Worm (Caenorhabditis elegans) whole organism, L4 larva: ENCODE data around the gene srt-69.
A peak's percentile ranks its signal among the peaks of the same experiment; 100 is the strongest.

Source experiments
- D1046.2 ChIP-seq: fragments of 200-800 bp; sonication (Bioruptor generic); IDR thresholded peaks from 2 replicates; pipeline ENCODE4 v1.3.6; 2022; ENCODE audit warnings: missing genetic modification characterization, missing compliant biosample characterization
- Y5F2A.4 ChIP-seq: fragments of 200-800 bp; sonication (Bioruptor generic); optimal IDR thresholded peaks from 2 replicates; lab custom pipeline; 2018; ENCODE audit warnings: mild to moderate bottlenecking, missing genetic modification characterization, missing compliant biosample characterization
- ZK337.2 ChIP-seq: fragments of 200-800 bp; sonication (Bioruptor generic); IDR thresholded peaks from 2 replicates; pipeline ENCODE4 v1.3.6; 2022; ENCODE audit warnings: missing genetic modification reagents, missing genetic modification characterization, missing compliant biosample characterization
- aha-1 ChIP-seq: fragments of 150-350 bp; peaks from one replicate; lab custom pipeline; 2014; ENCODE audit warnings: missing biosample characterization, missing genetic modification characterization
- aly-2 ChIP-seq: sonication (generic microtip); optimal IDR thresholded peaks from 2 replicates; lab custom pipeline; 2018; ENCODE audit warnings: missing biosample characterization, missing genetic modification characterization
- daf-16 ChIP-seq, 3 experiments: sonication (generic microtip); optimal IDR thresholded peaks; 2 replicates each; lab custom pipeline; 2016 to 2017; ENCODE audit warnings: missing genetic modification characterization in 3 of 3, missing genetic modification reagents in 3 of 3, mild to moderate bottlenecking in 2 of 3, missing compliant biosample characterization in 2 of 3, missing biosample characterization in 1 of 3, moderate library complexity in 1 of 3
- dmd-6 ChIP-seq: fragments of 200-800 bp; sonication (Bioruptor generic); IDR thresholded peaks from 2 replicates; pipeline ENCODE4 v1.3.6; 2022; ENCODE audit warnings: missing genetic modification reagents, missing genetic modification characterization, missing compliant biosample characterization
- dmd-8 ChIP-seq: fragments of 200-800 bp; sonication (Bioruptor generic); IDR thresholded peaks from 2 replicates; pipeline ENCODE4 v1.3.6; 2022; ENCODE audit warnings: missing genetic modification characterization, missing compliant biosample characterization
- dmd-9 ChIP-seq: fragments of 200-800 bp; sonication (Bioruptor generic); IDR thresholded peaks from 2 replicates; pipeline ENCODE4 v1.3.6; 2022; ENCODE audit warnings: missing genetic modification reagents, missing genetic modification characterization, missing compliant biosample characterization
- dve-1 ChIP-seq: sonication (generic microtip); optimal IDR thresholded peaks from 2 replicates; lab custom pipeline; 2017; ENCODE audit warnings: antibody characterized with exemption, mild to moderate bottlenecking, missing genetic modification characterization, missing compliant biosample characterization; ENCODE audit not compliant: insufficient read depth
- egl-43 ChIP-seq: fragments of 200-800 bp; sonication (Bioruptor generic); IDR thresholded peaks from 2 replicates; pipeline ENCODE4 v1.3.6; 2022; ENCODE audit warnings: missing genetic modification reagents, missing genetic modification characterization, missing compliant biosample characterization
- hlh-11 ChIP-seq: fragments of 200-800 bp; sonication (Bioruptor generic); optimal IDR thresholded peaks from 2 replicates; lab custom pipeline; 2018; ENCODE audit warnings: mild to moderate bottlenecking, missing genetic modification characterization, missing compliant biosample characterization
- hlh-30 ChIP-seq: sonication (generic microtip); optimal IDR thresholded peaks from 2 replicates; lab custom pipeline; 2017; ENCODE audit warnings: antibody characterized with exemption, mild to moderate bottlenecking, missing genetic modification characterization, missing compliant biosample characterization; ENCODE audit not compliant: insufficient read depth
- hmg-1.1 ChIP-seq: fragments of 200-800 bp; sonication (Bioruptor generic); IDR thresholded peaks from 2 replicates; pipeline ENCODE4 v1.3.6; 2022; ENCODE audit warnings: missing genetic modification reagents, missing genetic modification characterization, missing compliant biosample characterization
- lim-7 ChIP-seq: fragments of 200-800 bp; sonication (Bioruptor generic); IDR thresholded peaks from 2 replicates; pipeline ENCODE4 v1.3.6; 2022; ENCODE audit warnings: missing genetic modification characterization, missing compliant biosample characterization
- lin-38 ChIP-seq: fragments of 200-800 bp; sonication (Bioruptor generic); IDR thresholded peaks from 2 replicates; pipeline ENCODE4 v1.3.6; 2022; ENCODE audit warnings: missing genetic modification reagents, missing genetic modification characterization, missing compliant biosample characterization
- lsy-2 ChIP-seq, 2 experiments: fragments of 150-350 bp in 1 of 2; sonication (generic microtip) in 1 of 2; optimal IDR thresholded peaks; 2 replicates each; lab custom pipeline; 2014 to 2017; ENCODE audit warnings: missing biosample characterization in 2 of 2, missing genetic modification characterization in 2 of 2
- mdt-29 ChIP-seq: fragments of 200-800 bp; sonication (Bioruptor generic); IDR thresholded peaks from 2 replicates; pipeline ENCODE4 v1.3.6; 2022; ENCODE audit warnings: missing genetic modification reagents, missing genetic modification characterization, missing compliant biosample characterization
- mxl-2 ChIP-seq: fragments of 200-800 bp; sonication (Bioruptor generic); conservative IDR thresholded peaks from 2 replicates; pipeline ENCODE4 v1.3.6; 2022; ENCODE audit warnings: missing genetic modification reagents, missing genetic modification characterization, missing compliant biosample characterization
- mxl-3 ChIP-seq: fragments of 200-800 bp; sonication (Bioruptor generic); optimal IDR thresholded peaks from 2 replicates; lab custom pipeline; 2018; ENCODE audit warnings: mild to moderate bottlenecking, missing genetic modification characterization, missing compliant biosample characterization
- nhr-102 ChIP-seq: sonication (generic microtip); optimal IDR thresholded peaks from 2 replicates; lab custom pipeline; 2016; ENCODE audit warnings: mild to moderate bottlenecking, missing genetic modification characterization, moderate library complexity, missing compliant biosample characterization
- nhr-11 ChIP-seq: fragments of 150-350 bp; optimal IDR thresholded peaks from 2 replicates; lab custom pipeline; 2014; ENCODE audit warnings: missing biosample characterization, missing genetic modification characterization
- nhr-28 ChIP-seq: fragments of 150-350 bp; optimal IDR thresholded peaks from 2 replicates; lab custom pipeline; 2014; ENCODE audit warnings: missing biosample characterization, missing genetic modification characterization
- nhr-42 ChIP-seq: fragments of 200-800 bp; sonication (Bioruptor generic); IDR thresholded peaks from 2 replicates; pipeline ENCODE4 v1.3.6; 2022; ENCODE audit warnings: missing genetic modification characterization, missing compliant biosample characterization
- nhr-48 ChIP-seq: sonication (generic microtip); optimal IDR thresholded peaks from 2 replicates; lab custom pipeline; 2016; ENCODE audit warnings: mild to moderate bottlenecking, missing genetic modification characterization, missing compliant biosample characterization
- php-3 ChIP-seq: fragments of 200-800 bp; sonication (Bioruptor generic); IDR thresholded peaks from 2 replicates; pipeline ENCODE4 v1.3.6; 2022; ENCODE audit warnings: missing genetic modification reagents, missing genetic modification characterization, missing compliant biosample characterization
- pqm-1 ChIP-seq: sonication (generic microtip); optimal IDR thresholded peaks from 2 replicates; lab custom pipeline; 2017; ENCODE audit warnings: missing biosample characterization, missing genetic modification characterization
- rbr-2 ChIP-seq: sonication (generic microtip); optimal IDR thresholded peaks from 2 replicates; lab custom pipeline; 2016; ENCODE audit warnings: missing genotype, missing genetic modification characterization, missing compliant biosample characterization
- sdz-12 ChIP-seq: fragments of 200-800 bp; sonication (Bioruptor generic); optimal IDR thresholded peaks from 2 replicates; lab custom pipeline; 2018; ENCODE audit warnings: mild to moderate bottlenecking, missing genetic modification characterization, missing compliant biosample characterization
- snpc-1.2 ChIP-seq: fragments of 200-800 bp; sonication (Bioruptor generic); IDR thresholded peaks from 2 replicates; pipeline ENCODE4 v1.3.6; 2022; ENCODE audit warnings: missing genetic modification reagents, missing genetic modification characterization, missing compliant biosample characterization
- spr-3 ChIP-seq: fragments of 200-800 bp; sonication (Bioruptor generic); optimal IDR thresholded peaks from 2 replicates; lab custom pipeline; 2018; ENCODE audit warnings: mild to moderate bottlenecking, missing genetic modification characterization, missing compliant biosample characterization
- tag-97 ChIP-seq: fragments of 200-800 bp; sonication (Bioruptor generic); IDR thresholded peaks from 2 replicates; pipeline ENCODE4 v1.3.6; 2022; ENCODE audit warnings: missing genetic modification characterization, missing compliant biosample characterization
- unc-39 ChIP-seq: sonication (generic microtip); optimal IDR thresholded peaks from 2 replicates; lab custom pipeline; 2017; ENCODE audit warnings: missing biosample characterization, missing genetic modification characterization
- unc-62 ChIP-seq, 3 experiments: fragments of 150-350 bp in 1 of 3; sonication (generic microtip); optimal IDR thresholded peaks in 2 of 3; peaks in 1 of 3; 1 replicate in 1 of 3; 2 replicates in 2 of 3; lab custom pipeline; 2014 to 2017; ENCODE audit warnings: missing biosample characterization in 3 of 3, missing genetic modification characterization in 3 of 3, missing genetic modification reagents in 3 of 3, missing genotype in 1 of 3
- zfp-2 ChIP-seq: sonication (generic microtip); optimal IDR thresholded peaks from 2 replicates; lab custom pipeline; 2016; ENCODE audit warnings: mild to moderate bottlenecking, missing genetic modification characterization, missing compliant biosample characterization

The srt-69 gene

ce11 chrV:5273241-5273640, 7.8 kb upstream of the srt-69 start:
- TF ChIP-seq unc-62 (GFP tag; optimal IDR thresholded peaks at IDR 0.05 in 1 of 2; lab: Kevin White, UChicago) (peak in 1 of 2 experiments; percentile 44), unc-62 (tag; optimal IDR thresholded peaks at IDR 0.05; lab: Kevin White, UChicago) (no peak), lsy-2 (tag; optimal IDR thresholded peaks at IDR 0.05; lab: Kevin White, UChicago) (no peak), dve-1 (peak; percentile 31), dmd-9 (GFP tag; lab: Robert Waterston, UW) (no peak), rbr-2 (no peak)

ce11 chrV:5272619-5273074, 7.2 kb upstream of the srt-69 start:
- TF ChIP-seq sdz-12 (GFP tag; lab: Kevin White, UChicago) (no peak), pqm-1 (tag; lab: Kevin White, UChicago) (no peak), nhr-48 (tag; lab: Kevin White, UChicago) (peak; percentile 60), hmg-1.1 (GFP tag; lab: Robert Waterston, UW) (0 out of 2 replicates have a peak, but pooled peaks have one; percentile 17), egl-43 (GFP tag; lab: Robert Waterston, UW) (peak; percentile 15; the same call in 1 of the 2 replicates), dmd-6 (GFP tag; lab: Robert Waterston, UW) (peak; percentile 46; the same call in 1 of the 2 replicates), nhr-102 (tag; lab: Kevin White, UChicago) (peak; percentile 17), nhr-42 (GFP tag; lab: Robert Waterston, UW) (no peak), daf-16 (GFP tag; optimal IDR thresholded peaks at IDR 0.05; lab: Kevin White, UChicago) (no peak), daf-16 (tag; optimal IDR thresholded peaks at IDR 0.05; lab: Kevin White, UChicago) (peak; percentile 52), mxl-3 (GFP tag; lab: Kevin White, UChicago) (peak; percentile 81), aha-1 (peak; percentile 39), hlh-30 (peak; percentile 15), mxl-2 (no peak), nhr-28 (peak; percentile 48), hlh-11 (tag; lab: Kevin White, UChicago) (peak; percentile 70)

ce11 chrV:5272034-5272433, 6.6 kb upstream of the srt-69 start:
- no peak for TF ChIP-seq daf-16 (GFP tag; optimal IDR thresholded peaks at IDR 0.05; lab: Kevin White, UChicago)
- TF ChIP-seq daf-16 (tag; optimal IDR thresholded peaks at IDR 0.05; lab: Kevin White, UChicago): peak; percentile 51
- no peak for TF ChIP-seq dmd-8 (GFP tag; lab: Robert Waterston, UW)
- no peak for TF ChIP-seq tag-97 (GFP tag; lab: Robert Waterston, UW)
- no peak for TF ChIP-seq D1046.2 (GFP tag; lab: Robert Waterston, UW)
- no peak for TF ChIP-seq dve-1
- TF ChIP-seq hlh-30: no peak
- TF ChIP-seq php-3 (GFP tag; lab: Robert Waterston, UW): no peak
- TF ChIP-seq zfp-2: no peak
- TF ChIP-seq spr-3 (GFP tag; lab: Kevin White, UChicago): no peak
- peak; percentile 7 for TF ChIP-seq nhr-28
- 0 out of 2 replicates have a peak, but pooled peaks have one; percentile 7 for TF ChIP-seq lin-38 (GFP tag; lab: Robert Waterston, UW)
- no peak for TF ChIP-seq ZK337.2 (GFP tag; lab: Robert Waterston, UW)
- TF ChIP-seq dmd-6 (GFP tag; lab: Robert Waterston, UW): peak; percentile 53
- no peak for TF ChIP-seq lim-7 (GFP tag; lab: Robert Waterston, UW)
- no peak for TF ChIP-seq egl-43 (GFP tag; lab: Robert Waterston, UW)
- TF ChIP-seq Y5F2A.4 (GFP tag; lab: Kevin White, UChicago): no peak
- no peak for TF ChIP-seq snpc-1.2 (GFP tag; lab: Robert Waterston, UW)
- no peak for TF ChIP-seq aly-2
- no peak for TF ChIP-seq nhr-11
- TF ChIP-seq unc-39 (tag; lab: Kevin White, UChicago): no peak
- TF ChIP-seq unc-62 (GFP tag; optimal IDR thresholded peaks at IDR 0.05 in 1 of 2; lab: Kevin White, UChicago): no peak
- TF ChIP-seq unc-62 (tag; optimal IDR thresholded peaks at IDR 0.05; lab: Kevin White, UChicago): no peak
- TF ChIP-seq mdt-29 (GFP tag; lab: Robert Waterston, UW): no peak
- TF ChIP-seq dmd-9 (GFP tag; lab: Robert Waterston, UW): no peak
- no peak for TF ChIP-seq rbr-2
- no peak for TF ChIP-seq lsy-2 (tag; optimal IDR thresholded peaks at IDR 0.05; lab: Kevin White, UChicago)
- TF ChIP-seq, all 104 proteins: peak for 4
